Worm (Caenorhabditis elegans): ENCODE data around the gene F57B1.5.

F57B1.5 gene

DNA sequence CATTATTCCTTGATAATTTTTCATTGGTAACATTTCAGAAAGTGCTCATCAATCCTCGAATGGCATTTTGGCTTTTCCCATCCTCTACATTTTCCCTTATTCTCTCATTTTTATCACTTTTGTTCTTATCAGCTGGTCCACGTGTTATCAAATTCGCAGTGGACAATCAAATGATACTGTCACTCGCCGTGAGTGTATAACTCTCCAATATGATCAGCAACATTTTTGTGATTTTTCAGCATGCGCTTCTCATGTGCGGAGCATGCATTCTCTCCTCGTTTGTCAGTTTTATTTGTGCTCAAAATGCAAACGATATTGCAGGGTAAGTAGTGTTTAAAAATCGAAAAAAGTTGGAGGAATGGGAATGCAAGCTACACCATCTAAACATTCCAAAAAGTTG, 5.1 kb downstream of the F57B1.5 start:
- TF ChIP-seq nhr-12 (tag; optimal IDR thresholded peaks at IDR 0.05) = no peak
- TF ChIP-seq ham-2 (GFP tag; optimal IDR thresholded peaks at IDR 0.05) = no peak
- no peak for TF ChIP-seq pha-4 (tag; optimal IDR thresholded peaks at IDR 0.05)
- no peak for TF ChIP-seq elt-1 (tag; optimal IDR thresholded peaks at IDR 0.05; ENCODE audit: borderline replicate concordance, insufficient read depth)
- TF ChIP-seq snpc-4 (tag; optimal IDR thresholded peaks at IDR 0.05) = no peak
- no peak for TF ChIP-seq elt-3 (tag; optimal IDR thresholded peaks at IDR 0.05)
- no peak for TF ChIP-seq unc-62 (GFP tag; optimal IDR thresholded peaks at IDR 0.05)
- TF ChIP-seq lin-13 (tag; optimal IDR thresholded peaks at IDR 0.05) = no peak

DNA sequence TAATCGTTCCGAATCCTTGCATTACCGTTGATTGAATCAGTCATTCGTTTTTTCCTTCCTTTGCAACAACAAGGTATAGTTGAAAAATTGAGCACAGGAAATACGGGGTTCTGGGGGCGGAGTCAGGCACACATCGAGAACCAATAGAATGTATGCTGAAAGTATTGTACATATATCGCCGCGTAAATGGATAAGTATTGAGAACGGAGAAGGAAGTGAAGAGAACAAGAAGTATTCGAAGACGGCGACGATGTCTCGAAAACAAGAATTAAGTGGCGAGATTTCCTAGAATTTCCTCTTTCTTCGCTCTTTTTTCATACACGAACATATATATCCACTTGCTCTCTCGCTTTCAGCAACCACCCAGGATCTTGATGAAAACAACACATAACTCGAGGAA, 13.5 kb downstream of the F57B1.5 start:
- TF ChIP-seq lin-13 (tag; optimal IDR thresholded peaks at IDR 0.05) (no peak), unc-39 (tag; optimal IDR thresholded peaks at IDR 0.05) (no peak), ceh-39 (tag; optimal IDR thresholded peaks at IDR 0.05) (no peak), tbx-8 (GFP tag; optimal IDR thresholded peaks at IDR 0.05) (no peak), M03D4.4 (tag; optimal IDR thresholded peaks at IDR 0.05) (no peak), drap-1 (GFP tag; optimal IDR thresholded peaks at IDR 0.05) (no peak), lsy-2 (tag; optimal IDR thresholded peaks at IDR 0.05) (no peak), unc-120 (tag; optimal IDR thresholded peaks at IDR 0.05; ENCODE audit: poor library complexity, severe bottlenecking) (no peak), nhr-28 (tag; optimal IDR thresholded peaks at IDR 0.05) (no peak), mls-2 (tag; optimal IDR thresholded peaks at IDR 0.05) (no peak), sptf-1 (tag; optimal IDR thresholded peaks at IDR 0.05) (no peak), ces-1 (GFP tag; optimal IDR thresholded peaks at IDR 0.05) (no peak), sem-2 (GFP tag; optimal IDR thresholded peaks at IDR 0.05) (no peak), nhr-237 (tag; optimal IDR thresholded peaks at IDR 0.05) (no peak)

DNA sequence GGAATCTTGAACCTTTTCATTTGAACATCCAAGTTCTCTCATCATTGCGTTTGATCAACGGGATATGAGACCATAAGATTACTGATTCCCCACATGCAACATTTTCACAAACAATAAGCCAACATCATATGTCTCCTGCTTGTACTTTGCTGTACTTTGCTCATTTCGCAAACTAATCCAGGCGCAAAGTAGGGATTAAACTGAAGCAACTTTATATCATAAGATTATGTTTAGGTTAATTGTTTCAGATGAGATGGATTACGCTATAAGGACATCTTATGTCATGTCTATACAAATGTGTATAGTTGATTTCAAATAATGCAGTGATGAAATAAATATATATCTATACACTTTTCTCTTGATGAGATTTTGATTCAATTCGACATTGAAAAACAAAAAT, 22.0 kb downstream of the F57B1.5 start:
- TF ChIP-seq pha-4 (tag; optimal IDR thresholded peaks at IDR 0.05) = no peak
- TF ChIP-seq flh-1 (GFP tag; optimal IDR thresholded peaks at IDR 0.05) = no peak
- no peak for TF ChIP-seq snpc-4 (tag; optimal IDR thresholded peaks at IDR 0.05)
- TF ChIP-seq zip-8 (tag; optimal IDR thresholded peaks at IDR 0.05) = no peak
- no peak for TF ChIP-seq nhr-12 (tag; optimal IDR thresholded peaks at IDR 0.05)
- no peak for TF ChIP-seq ceh-83 (GFP tag; optimal IDR thresholded peaks at IDR 0.05)
- TF ChIP-seq unc-39 (tag; optimal IDR thresholded peaks at IDR 0.05) = no peak
- TF ChIP-seq unc-62 (GFP tag; optimal IDR thresholded peaks at IDR 0.05) = no peak
- no peak for TF ChIP-seq lsy-2 (tag; optimal IDR thresholded peaks at IDR 0.05)
- no peak for TF ChIP-seq ztf-11 (tag; optimal IDR thresholded peaks at IDR 0.05)
- TF ChIP-seq lin-32 (GFP tag; optimal IDR thresholded peaks at IDR 0.05) = no peak

DNA sequence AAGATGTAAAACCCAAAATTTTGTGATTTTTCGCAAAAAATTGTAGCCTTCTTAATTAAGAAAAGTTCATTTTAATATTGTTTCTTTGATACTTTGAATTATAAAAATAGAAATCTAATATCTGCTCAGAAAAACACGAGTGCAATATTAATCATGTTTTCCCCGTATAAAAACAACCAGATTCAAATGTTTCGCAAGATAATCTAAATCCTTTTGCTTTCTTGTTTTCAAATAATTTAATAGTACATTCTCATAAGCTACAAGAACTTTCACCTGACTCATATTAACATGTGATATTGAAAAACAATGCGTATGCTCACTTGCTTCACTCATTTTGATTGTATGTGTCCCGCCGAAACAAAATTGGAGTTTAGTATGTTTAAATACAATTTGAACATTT, 27.8 kb downstream of the F57B1.5 start:
- TF ChIP-seq lin-32 (GFP tag; optimal IDR thresholded peaks at IDR 0.05) = no peak
- no peak for TF ChIP-seq elt-3 (tag; optimal IDR thresholded peaks at IDR 0.05)
- TF ChIP-seq tbx-8 (GFP tag; optimal IDR thresholded peaks at IDR 0.05) = no peak
- no peak for TF ChIP-seq ces-1 (GFP tag; optimal IDR thresholded peaks at IDR 0.05)
- no peak for TF ChIP-seq bed-3 (GFP tag; optimal IDR thresholded peaks at IDR 0.05)
- TF ChIP-seq zip-8 (tag; optimal IDR thresholded peaks at IDR 0.05) = no peak
- no peak for TF ChIP-seq snpc-4 (tag; optimal IDR thresholded peaks at IDR 0.05)
- no peak for TF ChIP-seq ceh-43 (GFP tag; optimal IDR thresholded peaks at IDR 0.05)
- TF ChIP-seq elt-1 (tag; optimal IDR thresholded peaks at IDR 0.05; ENCODE audit: borderline replicate concordance, insufficient read depth) = no peak
- no peak for TF ChIP-seq ztf-11 (tag; optimal IDR thresholded peaks at IDR 0.05)
- TF ChIP-seq ceh-83 (GFP tag; optimal IDR thresholded peaks at IDR 0.05) = no peak
- no peak for TF ChIP-seq blmp-1 (tag; optimal IDR thresholded peaks at IDR 0.05)
- no peak for TF ChIP-seq nhr-76 (tag; optimal IDR thresholded peaks at IDR 0.05)
- no peak for TF ChIP-seq unc-120 (tag; optimal IDR thresholded peaks at IDR 0.05; ENCODE audit: poor library complexity, severe bottlenecking)
- TF ChIP-seq mab-5 (tag; optimal IDR thresholded peaks at IDR 0.05) = no peak
- TF ChIP-seq sptf-1 (tag; optimal IDR thresholded peaks at IDR 0.05) = no peak

DNA sequence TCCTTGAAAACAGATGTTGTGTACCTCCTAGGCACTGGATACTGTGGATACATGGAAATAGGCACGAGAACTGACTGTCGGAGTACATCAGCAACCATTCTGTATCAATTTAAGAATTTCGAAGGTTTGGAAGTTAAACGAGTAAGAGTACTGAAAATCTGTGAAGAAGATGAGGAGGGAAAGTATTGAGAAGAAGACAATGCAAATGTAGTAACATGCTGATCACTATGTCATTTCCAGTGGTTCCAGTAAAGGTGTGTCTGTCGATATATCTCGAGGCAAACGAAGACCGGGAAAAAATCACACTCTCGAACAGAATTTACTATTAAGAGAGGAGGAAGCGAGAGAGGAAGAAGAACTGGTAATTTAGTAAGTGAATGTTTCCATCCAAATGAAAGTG, 29.0 kb downstream of the F57B1.5 start, which contains the start of gene dmd-10:
Gene dmd-10, minus strand, starts transcription at position 101 of the 400 bp plus-strand sequence.
- TF ChIP-seq unc-62 (GFP tag; optimal IDR thresholded peaks at IDR 0.05) (no peak), unc-39 (tag; optimal IDR thresholded peaks at IDR 0.05) (no peak), snpc-4 (tag; optimal IDR thresholded peaks at IDR 0.05) (no peak), nhr-12 (tag; optimal IDR thresholded peaks at IDR 0.05) (no peak), lin-32 (GFP tag; optimal IDR thresholded peaks at IDR 0.05) (no peak), lin-13 (tag; optimal IDR thresholded peaks at IDR 0.05) (no peak), mep-1 (tag; optimal IDR thresholded peaks at IDR 0.05) (no peak), flh-1 (GFP tag; optimal IDR thresholded peaks at IDR 0.05) (no peak), blmp-1 (tag; optimal IDR thresholded peaks at IDR 0.05) (no peak), drap-1 (GFP tag; optimal IDR thresholded peaks at IDR 0.05) (no peak), ham-2 (GFP tag; optimal IDR thresholded peaks at IDR 0.05) (no peak), hlh-1 (tag; optimal IDR thresholded peaks at IDR 0.05) (no peak), ceh-83 (GFP tag; optimal IDR thresholded peaks at IDR 0.05) (no peak)

Measured in whole organism, mixed stage, embryonic.